Worm (Caenorhabditis elegans): ENCODE measurements around the gene F35H10.2.

DNA sequence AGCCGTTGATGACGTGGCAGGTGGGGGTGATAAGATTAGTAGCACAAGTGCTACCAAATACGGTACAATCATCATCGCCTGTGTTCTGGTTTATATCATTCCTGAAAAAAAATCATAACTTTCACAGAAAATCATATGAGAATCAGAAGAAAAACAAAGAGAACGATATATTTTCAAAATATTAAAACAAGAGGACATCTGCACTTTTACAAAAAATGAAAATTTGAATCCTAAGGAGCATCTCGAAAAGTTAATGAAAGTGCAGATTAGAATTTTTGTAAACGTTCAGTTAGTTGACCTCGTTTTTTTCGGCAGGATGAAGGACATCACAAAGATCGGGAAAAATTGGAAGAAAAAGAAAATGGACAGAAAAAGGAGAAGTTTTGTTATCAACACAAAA lies 16.2 kb upstream of the F35H10.2 start, which contains the start of gene F35H10.10:
- no peak for TF ChIP-seq W03F9.2 (tag; optimal IDR thresholded peaks at IDR 0.05)
- TF ChIP-seq him-1 (tag; optimal IDR thresholded peaks at IDR 0.05) = no peak

Data from whole organism, L4/young adult.